Fruit fly (Drosophila melanogaster) whole organism, pupa: ENCODE data around the gene CG6785.

Source experiments
- CG10348 ChIP-seq: fragments of 200-800 bp; sonication (Bioruptor generic); IDR thresholded peaks from 2 replicates; pipeline ENCODE4 v1.3.6; 2022; ENCODE audit warnings: missing biosample characterization, missing genetic modification characterization
- CG12605 ChIP-seq: fragments of 200-800 bp; sonication (Bioruptor generic); IDR thresholded peaks from 2 replicates; pipeline ENCODE4 v1.3.6; 2022; ENCODE audit warnings: missing biosample characterization, missing genetic modification characterization
- CG13204 ChIP-seq: fragments of 200-800 bp; sonication (Bioruptor generic); optimal IDR thresholded peaks from 2 replicates; lab custom pipeline; 2018; ENCODE audit warnings: missing biosample characterization, mild to moderate bottlenecking, missing genetic modification characterization, moderate library complexity
- CG14655 ChIP-seq: fragments of 200-800 bp; sonication (Bioruptor generic); optimal IDR thresholded peaks from 3 replicates; lab custom pipeline; 2017; ENCODE audit warnings: mild to moderate bottlenecking, missing biosample characterization, missing genetic modification reagents, missing genetic modification characterization
- CG15710 ChIP-seq: fragments of 200-800 bp; sonication (Bioruptor generic); optimal IDR thresholded peaks from 2 replicates; lab custom pipeline; 2018; ENCODE audit warnings: missing biosample characterization, mild to moderate bottlenecking, missing genetic modification characterization, moderate library complexity
- CG17806 ChIP-seq: fragments of 200-800 bp; sonication (Bioruptor generic); optimal IDR thresholded peaks from 2 replicates; lab custom pipeline; 2018; ENCODE audit warnings: missing biosample characterization, mild to moderate bottlenecking, missing genetic modification characterization, moderate library complexity
- CG32121 ChIP-seq: fragments of 200-800 bp; sonication (Bioruptor generic); IDR thresholded peaks from 2 replicates; pipeline ENCODE4 v1.3.6; 2022; ENCODE audit warnings: missing biosample characterization, missing genetic modification characterization
- CG34367 ChIP-seq: fragments of 200-800 bp; sonication (Bioruptor generic); optimal IDR thresholded peaks from 2 replicates; lab custom pipeline; 2018; ENCODE audit warnings: missing biosample characterization, mild to moderate bottlenecking, missing genetic modification characterization
- CG4496 ChIP-seq: fragments of 200-800 bp; sonication (Bioruptor generic); IDR thresholded peaks from 3 replicates; pipeline ENCODE4 v1.3.6; 2022; ENCODE audit warnings: missing biosample characterization, missing genetic modification characterization
- CG8159 ChIP-seq: fragments of 200-800 bp; sonication (Bioruptor generic); optimal IDR thresholded peaks from 3 replicates; lab custom pipeline; 2018; ENCODE audit warnings: missing biosample characterization, mild to moderate bottlenecking, missing genetic modification characterization, moderate library complexity
- CG8301 ChIP-seq: fragments of 200-800 bp; sonication (Bioruptor generic); optimal IDR thresholded peaks from 2 replicates; lab custom pipeline; 2018; ENCODE audit warnings: missing biosample characterization, mild to moderate bottlenecking, missing genetic modification characterization
- CG9948 ChIP-seq: fragments of 200-800 bp; sonication (Bioruptor generic); optimal IDR thresholded peaks from 2 replicates; lab custom pipeline; 2018; ENCODE audit warnings: missing biosample characterization, mild to moderate bottlenecking, missing genetic modification characterization, moderate library complexity
- D1 ChIP-seq: fragments of 200-800 bp; sonication (Bioruptor generic); optimal IDR thresholded peaks from 2 replicates; lab custom pipeline; 2018; ENCODE audit warnings: missing biosample characterization, mild to moderate bottlenecking, missing genetic modification characterization, moderate library complexity
- EcR ChIP-seq: fragments of 200-800 bp; sonication (Bioruptor generic); optimal IDR thresholded peaks from 3 replicates; lab custom pipeline; 2019; ENCODE audit warnings: missing biosample characterization, missing genetic modification characterization, mild to moderate bottlenecking, moderate library complexity, missing genetic modification reagents
- Ets98B ChIP-seq: fragments of 200-800 bp; sonication (Bioruptor generic); IDR thresholded peaks from 2 replicates; pipeline ENCODE4 v1.3.6; 2022; ENCODE audit warnings: missing biosample characterization, missing genetic modification characterization
- Pif1A ChIP-seq: fragments of 200-800 bp; sonication (Bioruptor generic); optimal IDR thresholded peaks from 3 replicates; lab custom pipeline; 2016; ENCODE audit warnings: missing biosample characterization, missing genetic modification characterization
- Pif1B ChIP-seq: fragments of 200-800 bp; sonication (Bioruptor generic); optimal IDR thresholded peaks from 3 replicates; lab custom pipeline; 2016; ENCODE audit warnings: missing biosample characterization, missing genetic modification characterization
- Snoo ChIP-seq: fragments of 200-800 bp; sonication (Bioruptor generic); optimal IDR thresholded peaks from 3 replicates; lab custom pipeline; 2017; ENCODE audit warnings: missing biosample characterization, mild to moderate bottlenecking, missing genetic modification characterization, inconsistent platforms
- fd96Ca ChIP-seq: fragments of 200-800 bp; sonication (Bioruptor generic); IDR thresholded peaks from 3 replicates; pipeline ENCODE4 v1.3.6; 2022; ENCODE audit warnings: missing biosample characterization, missing genetic modification characterization
- gl ChIP-seq: fragments of 200-800 bp; sonication (Bioruptor generic); optimal IDR thresholded peaks from 2 replicates; lab custom pipeline; 2018; ENCODE audit warnings: missing biosample characterization, mild to moderate bottlenecking, missing genetic modification characterization
- rn ChIP-seq: fragments of 200-800 bp; sonication (Bioruptor generic); IDR thresholded peaks from 2 replicates; pipeline ENCODE4 v1.3.6; 2022; ENCODE audit warnings: missing biosample characterization, missing genetic modification characterization

Gene CG6785

dm6 chr2L:12011682-12012655 lies 33.0 kb downstream of the CG6785 start:
- TF ChIP-seq CG17806 (peak; percentile 51), CG8159 (peak; percentile 64), CG15710 (tag; lab: Kevin White, UChicago) (peak; percentile 54), D1 (no peak), CG34367 (tag; lab: Kevin White, UChicago) (peak; percentile 13), Snoo (tag; lab: Kevin White, UChicago) (peak; percentile 66), gl (tag; lab: Kevin White, UChicago) (peak; percentile 48), CG9948 (tag; lab: Kevin White, UChicago) (peak; percentile 35), EcR (GFP tag; lab: Kevin White, UChicago) (peak; percentile 100), CG13204 (GFP tag; lab: Kevin White, UChicago) (peak; percentile 96), Pif1A (GFP tag; lab: Kevin White, UChicago) (no peak), Pif1B (GFP tag; lab: Kevin White, UChicago) (peak; percentile 73), CG14655 (GFP tag; lab: Kevin White, UChicago) (peak; percentile 67), CG4496 (no peak), CG8301 (tag; lab: Kevin White, UChicago) (peak; percentile 58)

DNA sequence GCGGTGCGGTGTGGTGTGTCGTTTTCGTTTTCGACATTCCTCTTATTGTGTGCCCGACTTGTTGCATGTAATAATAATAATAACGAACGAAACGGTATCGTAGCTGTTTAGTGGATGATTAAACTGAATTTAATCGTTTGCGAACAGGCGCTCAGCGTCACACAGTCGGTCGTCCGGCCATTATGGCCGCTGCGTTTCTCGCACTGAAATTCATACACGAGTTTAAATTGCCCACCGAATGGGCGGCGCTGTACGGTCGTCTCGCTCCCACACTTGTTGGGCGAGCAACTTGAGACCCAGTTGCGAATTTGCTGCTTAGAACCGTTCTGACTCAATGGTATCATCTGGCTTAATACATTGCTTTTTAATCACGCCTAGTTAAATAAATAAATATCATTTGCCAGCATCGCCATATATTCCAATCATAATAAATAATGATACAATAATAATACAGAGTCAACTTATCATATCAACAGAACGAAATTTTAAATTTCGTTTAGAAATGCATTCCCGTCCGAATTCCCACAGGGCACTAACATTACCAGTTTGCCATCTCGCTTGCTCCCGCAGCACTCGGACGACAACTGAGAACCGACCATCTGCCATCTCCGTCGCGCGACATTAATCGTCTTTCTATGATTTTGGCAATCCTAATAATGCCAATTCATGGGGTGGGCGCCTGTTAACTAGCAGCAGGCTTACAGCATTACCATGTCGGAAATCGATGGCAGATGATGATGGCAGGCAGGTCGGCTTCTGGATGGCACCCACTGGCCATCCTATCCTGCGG lies 33.9 kb downstream of the CG6785 start:
- peak; percentile 81 for TF ChIP-seq Pif1B (GFP tag; lab: Kevin White, UChicago)
- peak; percentile 90 for TF ChIP-seq CG17806
- peak; percentile 90 for TF ChIP-seq CG34367 (tag; lab: Kevin White, UChicago)
- no peak for TF ChIP-seq fd96Ca (GFP tag; lab: Robert Waterston, UW)
- TF ChIP-seq CG32121, result no peak
- TF ChIP-seq CG10348 (GFP tag; lab: Robert Waterston, UW), result no peak
- TF ChIP-seq rn (GFP tag; lab: Robert Waterston, UW), result no peak
- peak; percentile 82 for TF ChIP-seq gl (tag; lab: Kevin White, UChicago)
- peak; percentile 96 for TF ChIP-seq CG8159
- peak; percentile 93 for TF ChIP-seq CG15710 (tag; lab: Kevin White, UChicago)
- TF ChIP-seq CG14655 (GFP tag; lab: Kevin White, UChicago), result peak; percentile 92
- no peak for TF ChIP-seq EcR (GFP tag; lab: Kevin White, UChicago)
- TF ChIP-seq CG13204 (GFP tag; lab: Kevin White, UChicago), result peak; percentile 71
- TF ChIP-seq CG9948 (tag; lab: Kevin White, UChicago), result peak; percentile 92
- peak; percentile 93 for TF ChIP-seq CG8301 (tag; lab: Kevin White, UChicago)
- no peak for TF ChIP-seq CG12605 (GFP tag; lab: Robert Waterston, UW)
- peak; percentile 93 for TF ChIP-seq Snoo (tag; lab: Kevin White, UChicago)
- TF ChIP-seq Ets98B (GFP tag; lab: Robert Waterston, UW), result no peak
- no peak for TF ChIP-seq D1
- peak; percentile 90 for TF ChIP-seq Pif1A (GFP tag; lab: Kevin White, UChicago)
- TF ChIP-seq CG4496, result no peak

dm6 chr2L:12010100-12010876 lies 34.7 kb downstream of the CG6785 start:
- TF ChIP-seq Snoo (tag; lab: Kevin White, UChicago) (peak; percentile 30), CG34367 (tag; lab: Kevin White, UChicago) (no peak), CG9948 (tag; lab: Kevin White, UChicago) (no peak), rn (GFP tag; lab: Robert Waterston, UW) (no peak), Ets98B (GFP tag; lab: Robert Waterston, UW) (no peak), gl (tag; lab: Kevin White, UChicago) (peak; percentile 3), CG10348 (GFP tag; lab: Robert Waterston, UW) (no peak), CG13204 (GFP tag; lab: Kevin White, UChicago) (peak; percentile 91), CG17806 (no peak), EcR (GFP tag; lab: Kevin White, UChicago) (peak; percentile 93), CG8301 (tag; lab: Kevin White, UChicago) (no peak), Pif1A (GFP tag; lab: Kevin White, UChicago) (no peak), CG8159 (no peak), D1 (no peak), CG4496 (no peak), CG14655 (GFP tag; lab: Kevin White, UChicago) (peak; percentile 19), fd96Ca (GFP tag; lab: Robert Waterston, UW) (no peak), CG15710 (tag; lab: Kevin White, UChicago) (no peak), CG32121 (no peak), CG12605 (GFP tag; lab: Robert Waterston, UW) (no peak), Pif1B (GFP tag; lab: Kevin White, UChicago) (peak; percentile 18)

DNA sequence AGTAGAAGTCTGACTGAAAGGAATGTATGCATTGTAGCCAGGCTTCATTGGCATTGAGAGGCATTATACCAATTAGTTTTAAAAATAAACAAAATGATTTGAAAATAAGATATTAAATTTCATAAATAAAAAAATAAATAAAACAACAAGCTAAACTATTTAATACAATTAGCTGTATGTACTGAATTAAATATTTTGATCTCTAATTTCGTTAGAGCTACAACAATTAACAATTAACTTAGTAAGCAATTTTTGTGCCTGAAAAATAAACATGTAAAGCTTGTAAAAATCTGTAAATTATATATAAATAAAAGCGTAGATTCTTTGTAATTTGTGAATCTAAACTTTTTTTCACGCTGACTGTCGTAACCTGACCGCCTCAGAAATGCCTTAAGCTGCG lies 37.1 kb downstream of the CG6785 start, which contains the start of gene Rh5:
Gene Rh5, plus strand, starts transcription at position 301 of the 400 bp plus-strand sequence.
- no peak for TF ChIP-seq fd96Ca (GFP tag; lab: Robert Waterston, UW)
- no peak for TF ChIP-seq CG10348 (GFP tag; lab: Robert Waterston, UW)
- no peak for TF ChIP-seq Ets98B (GFP tag; lab: Robert Waterston, UW)
- no peak for TF ChIP-seq EcR (GFP tag; lab: Kevin White, UChicago)
- no peak for TF ChIP-seq rn (GFP tag; lab: Robert Waterston, UW)
- TF ChIP-seq CG4496, result no peak
- no peak for TF ChIP-seq CG13204 (GFP tag; lab: Kevin White, UChicago)
- no peak for TF ChIP-seq gl (tag; lab: Kevin White, UChicago)
- TF ChIP-seq Snoo (tag; lab: Kevin White, UChicago), result no peak
- no peak for TF ChIP-seq CG14655 (GFP tag; lab: Kevin White, UChicago)
- no peak for TF ChIP-seq CG32121
- TF ChIP-seq CG9948 (tag; lab: Kevin White, UChicago), result no peak
- no peak for TF ChIP-seq CG8301 (tag; lab: Kevin White, UChicago)
- TF ChIP-seq Pif1A (GFP tag; lab: Kevin White, UChicago), result no peak
- TF ChIP-seq D1, result no peak
